Worm (Caenorhabditis elegans) whole organism, midembryonic: ENCODE data around the gene mps-2.

Experiments used
- cog-1 ChIP-seq: sonication (generic microtip); optimal IDR thresholded peaks from 2 replicates; lab custom pipeline; 2016; ENCODE audit warnings: missing genetic modification characterization, missing compliant biosample characterization
- flt-1 ChIP-seq: fragments of 200-800 bp; sonication (Bioruptor generic); IDR thresholded peaks from 2 replicates; pipeline ENCODE4 v1.3.6; 2022; ENCODE audit warnings: missing genetic modification characterization, missing compliant biosample characterization
- ztf-29 ChIP-seq: fragments of 200-800 bp; sonication (Bioruptor generic); IDR thresholded peaks from 2 replicates; pipeline ENCODE4 v1.3.6; 2022; ENCODE audit warnings: missing genetic modification reagents, missing genetic modification characterization, missing compliant biosample characterization

ce11 chrII:288705-289205, 23.3 kb downstream of the mps-2 start, which contains the start of gene mrpl-41:
- no peak for TF ChIP-seq cog-1
- TF ChIP-seq ztf-29 = no peak
- TF ChIP-seq flt-1 (GFP tag; lab: Robert Waterston, UW) = no peak
